Fruit fly (Drosophila melanogaster) whole organism: ENCODE results near the gene CG3226.

Experiments
- CG8478 ChIP-seq: fragments of >200 bp; optimal IDR thresholded peaks from 2 replicates; lab custom pipeline; 2018; ENCODE audit warnings: inconsistent platforms
- Dll ChIP-seq: fragments of >200 bp; optimal IDR thresholded peaks from 2 replicates; lab custom pipeline; 2017
- EcR ChIP-seq, 2 experiments: fragments of >200 bp; optimal IDR thresholded peaks; 2 replicates each; lab custom pipeline; 2017; ENCODE audit warnings: missing biosample characterization in 2 of 2, missing genetic modification characterization in 2 of 2, missing genetic modification reagents in 2 of 2
- pan ChIP-seq: fragments of >200 bp; optimal IDR thresholded peaks from 2 replicates; lab custom pipeline; 2017
- psq ChIP-seq: fragments of >200 bp; optimal IDR thresholded peaks from 2 replicates; lab custom pipeline; 2017
- usp ChIP-seq: fragments of >200 bp; optimal IDR thresholded peaks from 2 replicates; lab custom pipeline; 2017; ENCODE audit warnings: missing biosample characterization, missing genetic modification characterization, mixed read lengths

The CG3226 gene

DNA sequence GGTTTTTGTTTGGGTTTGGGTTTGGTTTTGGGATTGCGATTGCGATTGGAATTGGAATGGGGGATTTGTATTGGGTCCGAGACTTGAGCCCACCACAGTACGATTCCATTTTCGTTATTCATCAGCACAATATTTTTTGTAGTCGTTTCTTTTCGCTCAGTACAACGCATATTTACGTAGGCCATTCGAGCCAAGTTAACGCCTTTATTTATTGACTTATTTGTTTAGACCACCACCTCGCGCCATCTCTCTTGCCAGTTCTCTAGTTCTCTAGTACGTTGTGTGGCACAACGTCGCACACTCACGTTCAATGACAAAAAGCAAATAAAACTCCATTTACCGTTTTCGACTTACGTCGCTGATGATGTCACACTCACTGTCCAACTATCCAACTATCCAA is 49.3 kb downstream of the CG3226 start:
- TF ChIP-seq Dll (lab: Kevin White, UChicago) (no peak), psq (no peak), CG8478 (lab: Kevin White, UChicago) (no peak), EcR (GFP tag; optimal IDR thresholded peaks at IDR 0.05; lab: Kevin White, UChicago) (no peak), pan (lab: Kevin White, UChicago) (no peak), usp (GFP tag; lab: Kevin White, UChicago) (no peak)
